Fruit fly (Drosophila melanogaster) whole organism, prepupa: ENCODE data around the gene Kcmf1.

Experiments used
- CG10631 ChIP-seq: fragments of 200-800 bp; sonication (Bioruptor generic); optimal IDR thresholded peaks from 2 replicates; lab custom pipeline; 2016; ENCODE audit warnings: missing biosample characterization, missing genetic modification characterization
- CG15336 ChIP-seq: fragments of 200-800 bp; sonication (Bioruptor generic); IDR thresholded peaks from 2 replicates; pipeline ENCODE4 v1.3.6; 2022; ENCODE audit warnings: missing biosample characterization, missing genetic modification characterization
- CG1621 ChIP-seq: fragments of 200-800 bp; sonication (Bioruptor generic); optimal IDR thresholded peaks from 3 replicates; lab custom pipeline; 2018; ENCODE audit warnings: missing biosample characterization, mild to moderate bottlenecking, missing genetic modification characterization
- CG3032 ChIP-seq: fragments of 200-800 bp; optimal IDR thresholded peaks from 2 replicates; lab custom pipeline; 2019; ENCODE audit warnings: missing biosample characterization, mild to moderate bottlenecking, missing genetic modification characterization, moderate library complexity
- CG34406 ChIP-seq: fragments of 200-800 bp; sonication (Bioruptor generic); optimal IDR thresholded peaks from 3 replicates; lab custom pipeline; 2016; ENCODE audit warnings: missing biosample characterization, missing genetic modification characterization
- CG4318 ChIP-seq: fragments of 200-800 bp; sonication (Bioruptor generic); optimal IDR thresholded peaks from 3 replicates; lab custom pipeline; 2017; ENCODE audit warnings: missing biosample characterization, mild to moderate bottlenecking, missing genetic modification characterization
- CG6163 ChIP-seq: fragments of 200-800 bp; sonication (Bioruptor generic); IDR thresholded peaks from 3 replicates; pipeline ENCODE4 v1.3.6; 2022; ENCODE audit warnings: missing biosample characterization, missing genetic modification characterization
- CG6792 ChIP-seq: fragments of 200-800 bp; sonication (Bioruptor generic); optimal IDR thresholded peaks from 3 replicates; lab custom pipeline; 2016; ENCODE audit warnings: missing biosample characterization, missing genetic modification characterization
- CG6808 ChIP-seq: fragments of 200-800 bp; sonication (Bioruptor generic); optimal IDR thresholded peaks from 3 replicates; lab custom pipeline; 2017; ENCODE audit warnings: missing biosample characterization, missing genetic modification characterization, mild to moderate bottlenecking, moderate library complexity, missing genetic modification reagents
- CG6854 ChIP-seq: fragments of 200-800 bp; sonication (Bioruptor generic); optimal IDR thresholded peaks from 2 replicates; lab custom pipeline; 2017; ENCODE audit warnings: missing biosample characterization, mild to moderate bottlenecking, missing genetic modification characterization
- CG7368 ChIP-seq: fragments of 200-800 bp; sonication (Bioruptor generic); optimal IDR thresholded peaks from 3 replicates; lab custom pipeline; 2016; ENCODE audit warnings: missing biosample characterization, missing genetic modification characterization
- CG8319 ChIP-seq: fragments of 200-800 bp; sonication (Bioruptor generic); optimal IDR thresholded peaks from 3 replicates; lab custom pipeline; 2016; ENCODE audit warnings: missing biosample characterization, missing genetic modification characterization
- Eip78C ChIP-seq: fragments of 200-800 bp; sonication (Bioruptor generic); peaks from one replicate; lab custom pipeline; 2016; ENCODE audit warnings: missing biosample characterization, missing genetic modification characterization
- Ets21C ChIP-seq: fragments of 200-800 bp; sonication (Bioruptor generic); optimal IDR thresholded peaks from 3 replicates; lab custom pipeline; 2016; ENCODE audit warnings: missing biosample characterization, missing genetic modification characterization
- Ets96B ChIP-seq: fragments of 200-800 bp; optimal IDR thresholded peaks from 2 replicates; lab custom pipeline; 2019; ENCODE audit warnings: missing biosample characterization, mild to moderate bottlenecking, missing genetic modification characterization, moderate library complexity
- Hr39 ChIP-seq: fragments of 200-800 bp; sonication (Bioruptor generic); optimal IDR thresholded peaks from 2 replicates; lab custom pipeline; 2016; ENCODE audit warnings: missing biosample characterization, missing genetic modification characterization
- Hr4 ChIP-seq: fragments of 200-800 bp; sonication (Bioruptor generic); optimal IDR thresholded peaks from 3 replicates; lab custom pipeline; 2016; ENCODE audit warnings: missing biosample characterization, missing genetic modification characterization
- Met ChIP-seq: fragments of 200-800 bp; sonication (Bioruptor generic); optimal IDR thresholded peaks from 3 replicates; lab custom pipeline; 2016; ENCODE audit warnings: missing biosample characterization, missing genetic modification characterization
- OdsH ChIP-seq: fragments of 200-800 bp; sonication (Bioruptor generic); optimal IDR thresholded peaks from 3 replicates; lab custom pipeline; 2016; ENCODE audit warnings: missing biosample characterization, missing genetic modification characterization
- Sox14 ChIP-seq: fragments of 200-800 bp; sonication (Bioruptor generic); optimal IDR thresholded peaks from 3 replicates; lab custom pipeline; 2016; ENCODE audit warnings: missing biosample characterization, missing genetic modification characterization
- Sox15 ChIP-seq: fragments of 200-800 bp; sonication (Bioruptor generic); optimal IDR thresholded peaks from 3 replicates; lab custom pipeline; 2016; ENCODE audit warnings: missing biosample characterization, missing genetic modification characterization
- achi ChIP-seq: fragments of 200-800 bp; sonication (Bioruptor generic); optimal IDR thresholded peaks from 3 replicates; lab custom pipeline; 2016; ENCODE audit warnings: missing biosample characterization, missing genetic modification characterization
- acj6 ChIP-seq: fragments of 200-800 bp; sonication (Bioruptor generic); optimal IDR thresholded peaks from 3 replicates; lab custom pipeline; 2016; ENCODE audit warnings: missing biosample characterization, missing genetic modification characterization
- dac ChIP-seq: fragments of 200-800 bp; sonication (Bioruptor generic); optimal IDR thresholded peaks from 2 replicates; lab custom pipeline; 2017; ENCODE audit warnings: missing biosample characterization, mild to moderate bottlenecking, missing genetic modification characterization
- dsx ChIP-seq: fragments of 200-800 bp; optimal IDR thresholded peaks from 3 replicates; lab custom pipeline; 2019; ENCODE audit warnings: missing biosample characterization, mild to moderate bottlenecking, missing genetic modification characterization, moderate library complexity; ENCODE audit not compliant: poor library complexity, severe bottlenecking
- esn ChIP-seq: fragments of 200-800 bp; sonication (Bioruptor generic); optimal IDR thresholded peaks from 2 replicates; lab custom pipeline; 2016; ENCODE audit warnings: missing biosample characterization, mild to moderate bottlenecking, missing genetic modification characterization, moderate library complexity
- fd59A ChIP-seq: fragments of 200-800 bp; sonication (Bioruptor generic); optimal IDR thresholded peaks from 2 replicates; lab custom pipeline; 2017; ENCODE audit warnings: missing biosample characterization, mild to moderate bottlenecking, missing genetic modification characterization, missing genetic modification reagents
- fkh ChIP-seq: fragments of 200-800 bp; sonication (Bioruptor generic); optimal IDR thresholded peaks from 3 replicates; lab custom pipeline; 2017; ENCODE audit warnings: missing biosample characterization, mild to moderate bottlenecking, missing genetic modification characterization, moderate library complexity
- net ChIP-seq: fragments of 200-800 bp; sonication (Bioruptor generic); optimal IDR thresholded peaks from 3 replicates; lab custom pipeline; 2016; ENCODE audit warnings: missing biosample characterization, missing genetic modification characterization
- spab ChIP-seq: fragments of 200-800 bp; sonication (Bioruptor generic); optimal IDR thresholded peaks from 2 replicates; lab custom pipeline; 2017; ENCODE audit warnings: missing biosample characterization, mild to moderate bottlenecking, missing genetic modification characterization, missing genetic modification reagents

Gene Kcmf1

DNA sequence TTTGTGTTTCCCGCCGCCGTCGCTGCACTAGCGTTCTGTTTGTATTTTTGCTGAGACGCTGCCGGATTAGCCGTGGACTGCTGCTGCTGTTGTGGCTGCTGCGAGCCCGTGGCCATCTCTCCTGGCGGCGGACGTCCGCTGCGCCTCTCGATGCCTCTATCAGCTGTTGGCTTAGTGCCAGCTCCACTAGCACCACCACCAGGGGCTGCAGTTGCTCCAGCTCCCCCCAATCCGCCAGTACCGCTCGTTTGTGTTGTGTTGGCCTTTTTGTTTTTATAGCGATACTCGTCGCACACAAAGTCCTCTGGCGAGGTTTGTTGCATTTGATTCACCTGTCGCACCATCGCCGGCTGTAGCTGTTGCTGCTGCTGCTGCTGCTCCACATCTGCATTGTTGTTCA lies 4.0 kb downstream of the Kcmf1 start:
- TF ChIP-seq CG6808 (GFP tag; lab: Kevin White, UChicago) (no peak), CG15336 (GFP tag; lab: Robert Waterston, UW) (0 out of 2 replicates have a peak, but pooled peaks have one; percentile 13)

DNA sequence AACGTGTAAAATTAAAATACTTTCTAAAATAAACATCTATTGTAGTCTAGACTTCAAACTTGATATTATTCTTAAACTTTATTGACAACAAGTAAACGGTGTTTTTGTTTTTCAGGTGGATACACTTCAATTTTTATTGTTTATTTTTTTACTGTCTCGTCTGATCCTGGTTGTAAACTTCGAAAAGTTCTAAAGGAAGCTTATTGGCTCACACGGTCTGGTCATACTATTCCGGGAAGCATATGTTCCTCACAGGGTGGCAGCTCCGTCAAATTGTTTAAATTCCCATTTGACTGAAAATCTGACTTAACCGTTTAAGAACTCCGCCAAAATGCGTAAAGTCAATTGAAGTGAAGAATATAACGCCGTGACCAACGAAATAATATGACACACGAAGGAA lies 6.5 kb downstream of the Kcmf1 start, which contains the start of gene CG11983:
Gene CG11983, plus strand, starts transcription at position 120 of the 400 bp plus-strand sequence.
- TF ChIP-seq net (GFP tag; lab: Kevin White, UChicago) = no peak
- 0 out of 3 replicates have a peak, but pooled peaks have one; percentile 23 for TF ChIP-seq CG6163
- peak; percentile 16 for TF ChIP-seq CG3032
- TF ChIP-seq CG1621 (tag; lab: Kevin White, UChicago) = peak; percentile 67
- no peak for TF ChIP-seq Met
- peak; percentile 47 for TF ChIP-seq Sox14
- TF ChIP-seq Eip78C (GFP tag; lab: Kevin White, UChicago) = peak; percentile 60
- peak; percentile 13 for TF ChIP-seq Ets96B (tag; lab: Kevin White, UChicago)
- peak; percentile 39 for TF ChIP-seq fkh (GFP tag; lab: Kevin White, UChicago)
- TF ChIP-seq CG10631 (GFP tag; lab: Kevin White, UChicago) = no peak

DNA sequence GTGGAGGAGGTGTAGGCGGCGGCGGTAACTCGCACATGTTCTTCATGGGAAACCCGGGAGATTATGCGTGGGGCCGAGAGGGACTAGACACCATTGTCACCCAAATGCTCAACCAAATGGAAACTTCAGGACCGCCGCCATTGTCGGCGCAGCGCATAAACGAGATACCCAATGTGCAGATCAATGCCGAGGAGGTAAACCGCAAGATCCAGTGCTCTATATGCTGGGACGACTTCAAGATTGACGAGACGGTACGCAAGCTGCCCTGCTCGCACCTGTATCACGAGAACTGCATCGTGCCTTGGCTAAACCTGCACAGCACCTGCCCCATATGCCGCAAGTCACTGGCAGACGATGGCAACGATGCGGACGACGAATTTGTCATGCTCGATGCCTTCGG lies 7.5 kb downstream of the Kcmf1 start:
- no peak for TF ChIP-seq CG8319 (GFP tag; lab: Kevin White, UChicago)
- no peak for TF ChIP-seq CG6808 (GFP tag; lab: Kevin White, UChicago)
- no peak for TF ChIP-seq achi (GFP tag; lab: Kevin White, UChicago)
- TF ChIP-seq Hr4 (GFP tag; lab: Kevin White, UChicago) = no peak
- TF ChIP-seq spab (GFP tag; lab: Kevin White, UChicago) = no peak
- TF ChIP-seq acj6 (GFP tag; lab: Kevin White, UChicago) = no peak
- no peak for TF ChIP-seq Sox14
- no peak for TF ChIP-seq fd59A (GFP tag; lab: Kevin White, UChicago)
- no peak for TF ChIP-seq OdsH (GFP tag; lab: Kevin White, UChicago)
- no peak for TF ChIP-seq CG34406 (GFP tag; lab: Kevin White, UChicago)
- no peak for TF ChIP-seq dac (GFP tag; lab: Kevin White, UChicago)
- TF ChIP-seq CG4318 = no peak
- no peak for TF ChIP-seq CG6792 (GFP tag; lab: Kevin White, UChicago)
- TF ChIP-seq Met = no peak

DNA sequence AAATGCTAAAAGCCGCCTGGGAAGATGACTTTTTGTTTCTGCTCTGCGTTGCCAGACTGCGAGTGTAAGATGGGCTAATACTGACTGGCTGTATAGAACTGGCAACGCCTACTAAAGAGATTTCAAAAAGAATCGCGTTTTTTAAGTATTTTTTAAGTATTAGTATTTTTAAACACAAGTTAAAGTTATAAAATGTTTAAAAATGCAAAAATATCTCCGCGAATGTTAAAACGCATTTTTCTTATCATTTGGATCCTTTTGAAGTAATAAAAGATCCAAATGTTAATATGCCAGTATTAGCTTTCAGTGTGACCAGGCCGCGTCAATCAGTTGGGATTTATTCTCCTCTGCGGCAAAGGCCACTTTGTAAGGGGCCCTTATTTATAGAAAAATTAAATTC lies 8.6 kb downstream of the Kcmf1 start, which contains the start of the genes Prosbeta3 and Iru:
Gene Prosbeta3, minus strand, starts transcription at position 98 of the 400 bp plus-strand sequence.
Gene Iru, plus strand, starts transcription at position 328 of the 400 bp plus-strand sequence.
- TF ChIP-seq Sox14 (peak; percentile 13), CG6163 (no peak), CG10631 (GFP tag; lab: Kevin White, UChicago) (no peak), Ets21C (no peak), net (GFP tag; lab: Kevin White, UChicago) (no peak), CG15336 (GFP tag; lab: Robert Waterston, UW) (no peak), fkh (GFP tag; lab: Kevin White, UChicago) (peak; percentile 86), Hr39 (GFP tag; lab: Kevin White, UChicago) (no peak), esn (GFP tag; lab: Kevin White, UChicago) (peak; percentile 2), dsx (GFP tag; lab: Kevin White, UChicago) (peak; percentile 53), CG7368 (GFP tag; lab: Kevin White, UChicago) (no peak), dac (GFP tag; lab: Kevin White, UChicago) (no peak), CG3032 (no peak), Eip78C (GFP tag; lab: Kevin White, UChicago) (peak; percentile 64)

dm6 chr3R:9003600-9004223 lies 11.0 kb downstream of the Kcmf1 start, which contains the start of the genes CG31100 and CG11980:
Gene CG31100, minus strand, starts transcription at chr3R:9003650.
Gene CG11980, plus strand, starts transcription at chr3R:9004017.
- TF ChIP-seq fkh (GFP tag; lab: Kevin White, UChicago) (peak; percentile 32), CG6854 (GFP tag; lab: Kevin White, UChicago) (no peak), CG7368 (GFP tag; lab: Kevin White, UChicago) (no peak), esn (GFP tag; lab: Kevin White, UChicago) (peak; percentile 33), Sox15 (GFP tag; lab: Kevin White, UChicago) (no peak)
- TF ChIP-seq, all 60 proteins: peak for 2
